Fruit fly (Drosophila melanogaster) whole organism, embryonic: ENCODE results near the gene eIF4A.

Experiments
- Aef1 ChIP-seq: fragments of 200-800 bp; sonication (Bioruptor generic); IDR thresholded peaks from 3 replicates; pipeline ENCODE4 v1.3.6; 2022; ENCODE audit warnings: missing biosample characterization, missing genetic modification characterization
- Awh ChIP-seq: fragments of 200-800 bp; sonication (Bioruptor generic); IDR thresholded peaks from 2 replicates; pipeline ENCODE4, ENCODE4 v1.3.6; 2022; ENCODE audit warnings: missing biosample characterization, missing genetic modification characterization
- CG10267 ChIP-seq: fragments of 200-800 bp; sonication (Bioruptor generic); optimal IDR thresholded peaks from 2 replicates; lab custom pipeline; 2018; ENCODE audit warnings: missing biosample characterization, mild to moderate bottlenecking, missing genetic modification characterization, moderate library complexity
- CG10565 ChIP-seq: fragments of 200-800 bp; sonication (Bioruptor generic); optimal IDR thresholded peaks from 3 replicates; lab custom pipeline; 2016; ENCODE audit warnings: missing biosample characterization, mild to moderate bottlenecking, missing genetic modification characterization
- CG11696 ChIP-seq: fragments of 200-800 bp; sonication (Bioruptor generic); IDR thresholded peaks from 2 replicates; pipeline ENCODE4 v1.3.6; 2022; ENCODE audit warnings: missing biosample characterization, missing genetic modification characterization
- CG11723 ChIP-seq: fragments of 200-800 bp; sonication (Bioruptor generic); optimal IDR thresholded peaks from 2 replicates; lab custom pipeline; 2017; ENCODE audit warnings: missing biosample characterization, mild to moderate bottlenecking, missing genetic modification characterization
- CG12299 ChIP-seq: fragments of 200-800 bp; sonication (Bioruptor generic); optimal IDR thresholded peaks from 2 replicates; lab custom pipeline; 2018; ENCODE audit warnings: missing biosample characterization, mild to moderate bottlenecking, missing genetic modification characterization
- CG13287 ChIP-seq: fragments of 200-800 bp; sonication (Bioruptor generic); IDR thresholded peaks from 2 replicates; pipeline ENCODE4 v1.3.6; 2022; ENCODE audit warnings: missing biosample characterization, missing genetic modification characterization; ENCODE audit not compliant: partially characterized antibody
- CG15073 ChIP-seq: fragments of 200-800 bp; sonication (Bioruptor generic); optimal IDR thresholded peaks from 2 replicates; lab custom pipeline; 2016; ENCODE audit warnings: missing biosample characterization, missing genetic modification characterization
- CG15601 ChIP-seq: fragments of 200-800 bp; sonication (Bioruptor generic); optimal IDR thresholded peaks from 3 replicates; lab custom pipeline; 2019; ENCODE audit warnings: missing biosample characterization, mild to moderate bottlenecking, missing genetic modification characterization, moderate library complexity
- CG17359 ChIP-seq: fragments of 200-800 bp; sonication (Bioruptor generic); optimal IDR thresholded peaks from 3 replicates; lab custom pipeline; 2018; ENCODE audit warnings: missing biosample characterization, mild to moderate bottlenecking, missing genetic modification characterization, moderate library complexity
- CG17912 ChIP-seq: fragments of 200-800 bp; sonication (Bioruptor generic); optimal IDR thresholded peaks from 2 replicates; lab custom pipeline; 2018; ENCODE audit warnings: missing biosample characterization, mild to moderate bottlenecking, missing genetic modification characterization
- CG18011 ChIP-seq: fragments of 200-800 bp; sonication (Bioruptor generic); optimal IDR thresholded peaks from 2 replicates; lab custom pipeline; 2017; ENCODE audit warnings: missing biosample characterization, missing genetic modification characterization, mild to moderate bottlenecking, moderate library complexity, missing genotype
- CG31224 ChIP-seq: fragments of 200-800 bp; sonication (Bioruptor generic); IDR thresholded peaks from 2 replicates; pipeline ENCODE4 v1.3.6; 2022; ENCODE audit warnings: missing biosample characterization, missing genetic modification characterization
- CG3163 ChIP-seq: fragments of 200-800 bp; sonication (Bioruptor generic); optimal IDR thresholded peaks from 3 replicates; lab custom pipeline; 2016; ENCODE audit warnings: missing biosample characterization, missing genetic modification characterization
- CG6765 ChIP-seq: fragments of 200-800 bp; sonication (Bioruptor generic); optimal IDR thresholded peaks from 3 replicates; lab custom pipeline; 2017; ENCODE audit warnings: missing biosample characterization, mild to moderate bottlenecking, missing genetic modification characterization
- CG7963 ChIP-seq: fragments of 200-800 bp; sonication (Bioruptor generic); IDR thresholded peaks from 3 replicates; pipeline ENCODE4 v1.3.6; 2022; ENCODE audit warnings: missing biosample characterization, missing genetic modification characterization; ENCODE audit not compliant: partially characterized antibody
- CG9876 ChIP-seq: fragments of 200-800 bp; sonication (Bioruptor generic); optimal IDR thresholded peaks from 2 replicates; lab custom pipeline; 2016; ENCODE audit warnings: missing biosample characterization, missing genetic modification characterization
- Chrac-16 ChIP-seq: fragments of 200-800 bp; sonication (Bioruptor generic); optimal IDR thresholded peaks from 3 replicates; lab custom pipeline; 2016; ENCODE audit warnings: missing biosample characterization, missing genetic modification characterization
- Dbx ChIP-seq: fragments of 200-800 bp; sonication (Bioruptor generic); IDR thresholded peaks from 3 replicates; pipeline ENCODE4 v1.3.6; 2022; ENCODE audit warnings: missing biosample characterization, missing genetic modification characterization
- Gsc ChIP-seq: fragments of 200-800 bp; sonication (Bioruptor generic); IDR thresholded peaks from 2 replicates; pipeline ENCODE4 v1.3.6; 2022; ENCODE audit warnings: missing biosample characterization, missing genetic modification characterization
- HLH3B ChIP-seq: fragments of 200-800 bp; sonication (Bioruptor generic); IDR thresholded peaks from 2 replicates; pipeline ENCODE4 v1.3.6; 2022; ENCODE audit warnings: missing biosample characterization, missing genetic modification characterization
- MESR4 ChIP-seq: fragments of 200-800 bp; sonication (Bioruptor generic); optimal IDR thresholded peaks from 2 replicates; lab custom pipeline; 2018; ENCODE audit warnings: missing biosample characterization, mild to moderate bottlenecking, missing genetic modification characterization, moderate library complexity
- Meics ChIP-seq: fragments of 200-800 bp; sonication (Bioruptor generic); optimal IDR thresholded peaks from 2 replicates; lab custom pipeline; 2017; ENCODE audit warnings: missing biosample characterization, mild to moderate bottlenecking, missing genetic modification characterization
- Neu2 ChIP-seq: fragments of 200-800 bp; sonication (Bioruptor generic); optimal IDR thresholded peaks from 3 replicates; lab custom pipeline; 2016; ENCODE audit warnings: missing biosample characterization, missing genetic modification characterization, borderline replicate concordance
- Sox102F ChIP-seq: fragments of 200-800 bp; sonication (Bioruptor generic); optimal IDR thresholded peaks from 2 replicates; lab custom pipeline; 2018; ENCODE audit warnings: missing biosample characterization, mild to moderate bottlenecking, missing genetic modification characterization, moderate library complexity
- Sry-β ChIP-seq: fragments of 200-800 bp; sonication (Bioruptor generic); optimal IDR thresholded peaks from 2 replicates; lab custom pipeline; 2018; ENCODE audit warnings: missing biosample characterization, mild to moderate bottlenecking, missing genetic modification characterization, moderate library complexity
- TFAM ChIP-seq: fragments of 200-800 bp; sonication (Bioruptor generic); optimal IDR thresholded peaks from 2 replicates; lab custom pipeline; 2017; ENCODE audit warnings: missing biosample characterization, missing genetic modification characterization, inconsistent platforms
- ab ChIP-seq: fragments of 200-800 bp; sonication (Bioruptor generic); optimal IDR thresholded peaks from 2 replicates; lab custom pipeline; 2016; ENCODE audit warnings: missing biosample characterization, missing genetic modification characterization
- aop ChIP-seq: fragments of 200-800 bp; sonication (Bioruptor generic); IDR thresholded peaks from 2 replicates; pipeline ENCODE4 v1.3.6; 2022; ENCODE audit warnings: missing biosample characterization, missing genetic modification characterization
- ara ChIP-seq: fragments of 200-800 bp; sonication (Bioruptor generic); IDR thresholded peaks from 2 replicates; pipeline ENCODE4 v1.3.6; 2022; ENCODE audit warnings: missing biosample characterization, missing genetic modification characterization
- danr ChIP-seq: fragments of 200-800 bp; sonication (Bioruptor generic); IDR thresholded peaks from 2 replicates; pipeline ENCODE4 v1.3.6; 2022; ENCODE audit warnings: missing biosample characterization, missing genetic modification characterization
- disco-r ChIP-seq: fragments of 200-800 bp; sonication (Bioruptor generic); optimal IDR thresholded peaks from 2 replicates; lab custom pipeline; 2016; ENCODE audit warnings: missing biosample characterization, missing genetic modification characterization
- gt ChIP-seq: fragments of 200-800 bp; sonication (Bioruptor generic); IDR thresholded peaks from 2 replicates; pipeline ENCODE4 v1.3.6; 2022; ENCODE audit warnings: missing biosample characterization, missing genetic modification characterization
- jing ChIP-seq: fragments of 200-800 bp; sonication (Bioruptor generic); optimal IDR thresholded peaks from 2 replicates; lab custom pipeline; 2018; ENCODE audit warnings: missing biosample characterization, mild to moderate bottlenecking, missing genetic modification characterization
- nerfin-2 ChIP-seq: fragments of 200-800 bp; sonication (Bioruptor generic); IDR thresholded peaks from 2 replicates; pipeline ENCODE4 v1.3.6; 2022; ENCODE audit warnings: missing biosample characterization, missing genetic modification characterization; ENCODE audit not compliant: partially characterized antibody
- nom ChIP-seq: fragments of 200-800 bp; sonication (Bioruptor generic); optimal IDR thresholded peaks from 2 replicates; lab custom pipeline; 2017; ENCODE audit warnings: missing biosample characterization, missing genetic modification characterization, mild to moderate bottlenecking, moderate library complexity, missing genetic modification reagents
- phol ChIP-seq: fragments of 200-800 bp; sonication (Bioruptor generic); optimal IDR thresholded peaks from 3 replicates; lab custom pipeline; 2018; ENCODE audit warnings: missing biosample characterization, mild to moderate bottlenecking, missing genetic modification characterization, moderate library complexity
- pros ChIP-seq: fragments of 200-800 bp; sonication (Bioruptor generic); optimal IDR thresholded peaks from 3 replicates; lab custom pipeline; 2019; ENCODE audit warnings: missing biosample characterization, mild to moderate bottlenecking, missing genetic modification characterization, moderate library complexity
- pum ChIP-seq: fragments of 200-800 bp; sonication (Bioruptor generic); optimal IDR thresholded peaks from 2 replicates; lab custom pipeline; 2016; ENCODE audit warnings: missing biosample characterization, missing genetic modification characterization
- sens-2 ChIP-seq: fragments of 200-800 bp; sonication (Bioruptor generic); IDR thresholded peaks from 2 replicates; pipeline ENCODE4 v1.3.6; 2022; ENCODE audit warnings: missing biosample characterization, missing genetic modification characterization
- sisA ChIP-seq: fragments of 200-800 bp; sonication (Bioruptor generic); IDR thresholded peaks from 2 replicates; pipeline ENCODE4 v1.3.6; 2022; ENCODE audit warnings: missing biosample characterization, missing genetic modification characterization
- so ChIP-seq: fragments of 200-800 bp; sonication (Bioruptor generic); IDR thresholded peaks from 3 replicates; pipeline ENCODE4 v1.3.6; 2022; ENCODE audit warnings: missing biosample characterization, missing genetic modification characterization
- sqz ChIP-seq: fragments of 200-800 bp; sonication (Bioruptor generic); optimal IDR thresholded peaks from 3 replicates; lab custom pipeline; 2018; ENCODE audit warnings: missing biosample characterization, mild to moderate bottlenecking, missing genetic modification characterization
- wor ChIP-seq: fragments of 200-800 bp; sonication (Bioruptor generic); IDR thresholded peaks from 2 replicates; pipeline ENCODE4 v1.3.6; 2022; ENCODE audit warnings: missing biosample characterization, missing genetic modification characterization

Gene eIF4A

dm6 chr2L:5988115-5989092, 6.8 kb downstream of the eIF4A start (continued):
- no peak for TF ChIP-seq CG9876 (GFP tag; lab: Kevin White, UChicago)
- TF ChIP-seq Dbx (GFP tag; lab: Robert Waterston, UW) = peak; percentile 16; the same call in 1 of the 3 replicates
- TF ChIP-seq nerfin-2 = no peak
- no peak for TF ChIP-seq disco-r (GFP tag; lab: Kevin White, UChicago)
- TF ChIP-seq sqz (GFP tag; lab: Kevin White, UChicago) = no peak
- no peak for TF ChIP-seq wor (GFP tag; lab: Robert Waterston, UW)
- TF ChIP-seq ara (GFP tag; lab: Robert Waterston, UW) = 0 out of 2 replicates have a peak, but pooled peaks have one; percentile 31
- no peak for TF ChIP-seq CG10565 (GFP tag; lab: Kevin White, UChicago)
- no peak for TF ChIP-seq MESR4 (GFP tag; lab: Kevin White, UChicago)
- no peak for TF ChIP-seq ab (GFP tag; lab: Kevin White, UChicago)
- no peak for TF ChIP-seq Sox102F (GFP tag; lab: Kevin White, UChicago)
- TF ChIP-seq CG15601 = no peak
- no peak for TF ChIP-seq pros (GFP tag; lab: Kevin White, UChicago)
- TF ChIP-seq CG13287 (GFP tag; lab: Robert Waterston, UW) = no peak
- TF ChIP-seq CG11696 (GFP tag; lab: Robert Waterston, UW) = no peak
- TF ChIP-seq gt (GFP tag; lab: Robert Waterston, UW) = no peak
- no peak for TF ChIP-seq so (GFP tag; lab: Robert Waterston, UW)

dm6 chr2L:5990447-5990846, 8.9 kb downstream of the eIF4A start:
- no peak for TF ChIP-seq phol
- TF ChIP-seq CG7963 (GFP tag; lab: Robert Waterston, UW) = 0 out of 3 replicates have a peak, but pooled peaks have one; percentile 31
- TF ChIP-seq danr (GFP tag; lab: Robert Waterston, UW) = no peak
- peak; percentile 58 for TF ChIP-seq nom

- TF ChIP-seq Sry-β = peak; percentile 45
- TF ChIP-seq CG10267 (tag; lab: Kevin White, UChicago) = peak; percentile 39
- peak; percentile 68 for TF ChIP-seq CG17359 (tag; lab: Kevin White, UChicago)
- no peak for TF ChIP-seq jing (GFP tag; lab: Kevin White, UChicago)
- TF ChIP-seq CG31224 (GFP tag; lab: Robert Waterston, UW) = no peak
- TF ChIP-seq CG11723 = peak; percentile 78
- no peak for TF ChIP-seq Neu2 (GFP tag; lab: Kevin White, UChicago)
- TF ChIP-seq CG12299 (tag; lab: Kevin White, UChicago) = peak; percentile 65
- no peak for TF ChIP-seq CG15073
- peak; percentile 82 for TF ChIP-seq CG6765 (GFP tag; lab: Kevin White, UChicago)
- peak; percentile 51; the same call in 1 of the 2 replicates for TF ChIP-seq Awh (GFP tag; lab: Robert Waterston, UW)
- TF ChIP-seq aop (GFP tag; lab: Robert Waterston, UW) = 0 out of 2 replicates have a peak, but pooled peaks have one; percentile 3
- no peak for TF ChIP-seq Gsc (GFP tag; lab: Robert Waterston, UW)
- peak; percentile 41 for TF ChIP-seq CG17912
- TF ChIP-seq TFAM = peak; percentile 15
- peak; percentile 63 for TF ChIP-seq Meics (GFP tag; lab: Kevin White, UChicago)
- TF ChIP-seq HLH3B = no peak; the same call in 1 of the 2 replicates
- TF ChIP-seq CG18011 (GFP tag; lab: Kevin White, UChicago) = no peak
- TF ChIP-seq pum (GFP tag; lab: Kevin White, UChicago) = no peak
- no peak for TF ChIP-seq sens-2
- TF ChIP-seq CG3163 (GFP tag; lab: Kevin White, UChicago) = peak; percentile 21
- no peak for TF ChIP-seq Aef1 (GFP tag; lab: Robert Waterston, UW)
- no peak for TF ChIP-seq sisA
- no peak for TF ChIP-seq Chrac-16 (GFP tag; lab: Kevin White, UChicago)
Measured at dm6 chr2L:5997609-5998229, 16.2 kb downstream of the eIF4A start.
